Fruit fly (Drosophila melanogaster) whole organism, wandering third instar larva: ENCODE measurements around the gene SsRbeta.

Experiments
- HLH106 ChIP-seq: fragments of 200-800 bp; optimal IDR thresholded peaks from 3 replicates; lab custom pipeline; 2019; ENCODE audit warnings: missing biosample characterization, mild to moderate bottlenecking, missing genetic modification characterization, moderate library complexity
- Hr78 ChIP-seq: fragments of >200 bp; optimal IDR thresholded peaks from 2 replicates; lab custom pipeline; 2017; ENCODE audit warnings: missing biosample characterization, missing genetic modification characterization
- Mio ChIP-seq: sonication (Bioruptor generic); optimal IDR thresholded peaks from 2 replicates; lab custom pipeline; 2016; ENCODE audit warnings: missing biosample characterization, missing genetic modification characterization
- Myc ChIP-seq: fragments of >200 bp; optimal IDR thresholded peaks from 2 replicates; lab custom pipeline; 2017
- OdsH ChIP-seq: fragments of 200-800 bp; sonication (Bioruptor generic); optimal IDR thresholded peaks from 2 replicates; lab custom pipeline; 2016; ENCODE audit warnings: missing biosample characterization, mild to moderate bottlenecking, missing genetic modification characterization
- br ChIP-seq: fragments of 200-800 bp; sonication (Bioruptor generic); optimal IDR thresholded peaks from 2 replicates; lab custom pipeline; 2016; ENCODE audit warnings: missing biosample characterization, missing genetic modification characterization
- dmrt93B ChIP-seq: fragments of 200-800 bp; sonication (Bioruptor generic); optimal IDR thresholded peaks from 2 replicates; lab custom pipeline; 2018; ENCODE audit warnings: missing biosample characterization, mild to moderate bottlenecking, missing genetic modification characterization
- foxo ChIP-seq, 2 experiments: fragments of 200-800 bp; sonication (Bioruptor generic); optimal IDR thresholded peaks; 2 replicates in 1 of 2; 3 replicates in 1 of 2; lab custom pipeline; 2016 to 2017; ENCODE audit warnings: missing biosample characterization in 2 of 2, missing genetic modification characterization in 2 of 2
- h ChIP-seq: fragments of 200-800 bp; sonication (Bioruptor generic); optimal IDR thresholded peaks from 3 replicates; lab custom pipeline; 2016; ENCODE audit warnings: missing biosample characterization, mild to moderate bottlenecking, missing genetic modification characterization
- psq ChIP-seq: fragments of 200-800 bp; sonication (Bioruptor generic); optimal IDR thresholded peaks from 3 replicates; lab custom pipeline; 2017; ENCODE audit warnings: missing biosample characterization, mild to moderate bottlenecking, missing genetic modification characterization, moderate library complexity
- tai ChIP-seq: sonication (Bioruptor generic); optimal IDR thresholded peaks from 2 replicates; lab custom pipeline; 2016; ENCODE audit warnings: missing biosample characterization, missing genetic modification characterization
- usp ChIP-seq: fragments of >200 bp; optimal IDR thresholded peaks from 2 replicates; lab custom pipeline; 2017; ENCODE audit warnings: missing biosample characterization, missing genetic modification characterization
- woc ChIP-seq: sonication (Bioruptor generic); optimal IDR thresholded peaks from 2 replicates; lab custom pipeline; 2016; ENCODE audit warnings: missing biosample characterization, mild to moderate bottlenecking, missing genetic modification characterization

dm6 chr3L:16153650-16154049 is 24.2 kb downstream of the SsRbeta start:
- TF ChIP-seq h (GFP tag; lab: Kevin White, UChicago) (no peak), Mio (GFP tag; lab: Kevin White, UChicago) (no peak), Hr78 (no peak), woc (GFP tag; lab: Kevin White, UChicago) (no peak), foxo (GFP tag; optimal IDR thresholded peaks at IDR 0.05; lab: Kevin White, UChicago) (no peak), HLH106 (tag; lab: Kevin White, UChicago) (no peak), psq (GFP tag; lab: Kevin White, UChicago) (no peak), dmrt93B (no peak), tai (no peak), br (GFP tag; lab: Kevin White, UChicago) (no peak), Myc (lab: Kevin White, UChicago) (no peak), OdsH (no peak), usp (GFP tag; lab: Kevin White, UChicago) (no peak)
